Fruit fly (Drosophila melanogaster) whole organism, embryonic: ENCODE measurements around the gene PCNA2.

ENCODE experiments used
- Abd-B ChIP-seq: fragments of 200-800 bp; sonication (Bioruptor generic); optimal IDR thresholded peaks from 2 replicates; lab custom pipeline; 2018; ENCODE audit warnings: missing biosample characterization, mild to moderate bottlenecking, missing genetic modification characterization, moderate library complexity
- Antp ChIP-seq: fragments of 200-800 bp; sonication (Bioruptor generic); optimal IDR thresholded peaks from 3 replicates; lab custom pipeline; 2016; ENCODE audit warnings: missing biosample characterization, missing genetic modification characterization
- Atf3 ChIP-seq: fragments of 200-800 bp; sonication (Bioruptor generic); optimal IDR thresholded peaks from 3 replicates; lab custom pipeline; 2016; ENCODE audit warnings: missing biosample characterization, missing genetic modification characterization
- Awh ChIP-seq: fragments of 200-800 bp; sonication (Bioruptor generic); IDR thresholded peaks from 2 replicates; pipeline ENCODE4, ENCODE4 v1.3.6; 2022; ENCODE audit warnings: missing biosample characterization, missing genetic modification characterization
- CG10366 ChIP-seq: fragments of 200-800 bp; sonication (Bioruptor generic); IDR thresholded peaks from 2 replicates; pipeline ENCODE4 v1.3.6; 2022; ENCODE audit warnings: missing biosample characterization, missing genetic modification characterization
- CG12071 ChIP-seq: fragments of 200-800 bp; sonication (Bioruptor generic); optimal IDR thresholded peaks from 3 replicates; lab custom pipeline; 2018; ENCODE audit warnings: missing biosample characterization, mild to moderate bottlenecking, missing genetic modification characterization
- CG12236 ChIP-seq: fragments of 200-800 bp; sonication (Bioruptor generic); optimal IDR thresholded peaks from 2 replicates; lab custom pipeline; 2016; ENCODE audit warnings: missing biosample characterization, missing genetic modification characterization
- CG14014 ChIP-seq: fragments of 200-800 bp; sonication (Bioruptor generic); IDR thresholded peaks from 2 replicates; pipeline ENCODE4 v1.3.6; 2022; ENCODE audit warnings: missing biosample characterization, missing genetic modification characterization
- CG14860 ChIP-seq: fragments of 200-800 bp; sonication (Bioruptor generic); IDR thresholded peaks from 3 replicates; pipeline ENCODE4 v1.3.6; 2022; ENCODE audit warnings: missing biosample characterization, missing genetic modification characterization; ENCODE audit not compliant: partially characterized antibody
- CG15073 ChIP-seq: fragments of 200-800 bp; sonication (Bioruptor generic); optimal IDR thresholded peaks from 2 replicates; lab custom pipeline; 2016; ENCODE audit warnings: missing biosample characterization, missing genetic modification characterization
- CG16815 ChIP-seq: fragments of 200-800 bp; sonication (Bioruptor generic); optimal IDR thresholded peaks from 3 replicates; lab custom pipeline; 2017; ENCODE audit warnings: missing biosample characterization, mild to moderate bottlenecking, missing genetic modification characterization
- CG17385 ChIP-seq: fragments of 200-800 bp; sonication (Bioruptor generic); optimal IDR thresholded peaks from 3 replicates; lab custom pipeline; 2018; ENCODE audit warnings: missing biosample characterization, mild to moderate bottlenecking, missing genetic modification characterization
- CG17612 ChIP-seq: fragments of 200-800 bp; sonication (Bioruptor generic); IDR thresholded peaks from 2 replicates; pipeline ENCODE4 v1.3.6; 2022; ENCODE audit warnings: missing biosample characterization, missing genetic modification characterization
- CG18476 ChIP-seq: fragments of 200-800 bp; sonication (Bioruptor generic); optimal IDR thresholded peaks from 2 replicates; lab custom pipeline; 2016; ENCODE audit warnings: missing biosample characterization, mild to moderate bottlenecking, missing genetic modification characterization
- CG18764 ChIP-seq: fragments of 200-800 bp; sonication (Bioruptor generic); optimal IDR thresholded peaks from 3 replicates; lab custom pipeline; 2016; ENCODE audit warnings: missing biosample characterization, missing genetic modification characterization
- CG2889 ChIP-seq: fragments of 200-800 bp; sonication (Bioruptor generic); IDR thresholded peaks from 3 replicates; pipeline ENCODE4 v1.3.6; 2022; ENCODE audit warnings: missing biosample characterization, missing genetic modification characterization
- CG4820 ChIP-seq: fragments of 200-800 bp; sonication (Bioruptor generic); optimal IDR thresholded peaks from 3 replicates; lab custom pipeline; 2016; ENCODE audit warnings: missing biosample characterization, missing genetic modification characterization
- CG6175 ChIP-seq: fragments of 200-800 bp; sonication (Bioruptor generic); IDR thresholded peaks from 3 replicates; pipeline ENCODE4 v1.3.6; 2022; ENCODE audit warnings: missing biosample characterization, missing genetic modification characterization
- CG6654 ChIP-seq: fragments of 200-800 bp; sonication (Bioruptor generic); optimal IDR thresholded peaks from 2 replicates; lab custom pipeline; 2017; ENCODE audit warnings: missing biosample characterization, mild to moderate bottlenecking, missing genetic modification characterization
- CG6689 ChIP-seq: fragments of 200-800 bp; sonication (Bioruptor generic); IDR thresholded peaks from 2 replicates; pipeline ENCODE4 v1.3.6; 2022; ENCODE audit warnings: missing biosample characterization, missing genetic modification characterization
- CG6854 ChIP-seq: fragments of 200-800 bp; sonication (Bioruptor generic); optimal IDR thresholded peaks from 3 replicates; lab custom pipeline; 2017; ENCODE audit warnings: missing biosample characterization, mild to moderate bottlenecking, missing genetic modification characterization
- CG8359 ChIP-seq: fragments of 200-800 bp; sonication (Bioruptor generic); optimal IDR thresholded peaks from 2 replicates; lab custom pipeline; 2017; ENCODE audit warnings: missing biosample characterization, mild to moderate bottlenecking, missing genetic modification characterization, borderline replicate concordance
- CG9817 ChIP-seq: fragments of 200-800 bp; sonication (Bioruptor generic); optimal IDR thresholded peaks from 2 replicates; lab custom pipeline; 2018; ENCODE audit warnings: missing biosample characterization, mild to moderate bottlenecking, missing genetic modification characterization, moderate library complexity
- CG9876 ChIP-seq: fragments of 200-800 bp; sonication (Bioruptor generic); optimal IDR thresholded peaks from 2 replicates; lab custom pipeline; 2016; ENCODE audit warnings: missing biosample characterization, missing genetic modification characterization
- D19B ChIP-seq: fragments of 200-800 bp; sonication (Bioruptor generic); optimal IDR thresholded peaks from 2 replicates; lab custom pipeline; 2017; ENCODE audit warnings: missing biosample characterization, mild to moderate bottlenecking, missing genetic modification characterization
- Elba2 ChIP-seq: fragments of 200-800 bp; sonication (Bioruptor generic); optimal IDR thresholded peaks from 3 replicates; lab custom pipeline; 2016; ENCODE audit warnings: missing biosample characterization, missing genetic modification characterization
- H15 ChIP-seq: fragments of 200-800 bp; sonication (Bioruptor generic); IDR thresholded peaks from 3 replicates; pipeline ENCODE4 v1.3.6; 2022; ENCODE audit warnings: missing biosample characterization, missing genetic modification characterization
- HLH3B ChIP-seq: fragments of 200-800 bp; sonication (Bioruptor generic); IDR thresholded peaks from 2 replicates; pipeline ENCODE4 v1.3.6; 2022; ENCODE audit warnings: missing biosample characterization, missing genetic modification characterization
- HmgZ ChIP-seq: fragments of 200-800 bp; sonication (Bioruptor generic); optimal IDR thresholded peaks from 2 replicates; lab custom pipeline; 2018; ENCODE audit warnings: missing biosample characterization, mild to moderate bottlenecking, missing genetic modification characterization
- Jarid2 ChIP-seq: fragments of 200-800 bp; sonication (Bioruptor generic); optimal IDR thresholded peaks from 3 replicates; lab custom pipeline; 2017; ENCODE audit warnings: mild to moderate bottlenecking, missing biosample characterization, missing genetic modification reagents, missing genetic modification characterization
- MESR4 ChIP-seq: fragments of 200-800 bp; sonication (Bioruptor generic); optimal IDR thresholded peaks from 2 replicates; lab custom pipeline; 2018; ENCODE audit warnings: missing biosample characterization, mild to moderate bottlenecking, missing genetic modification characterization, moderate library complexity
- Max ChIP-seq: fragments of 200-800 bp; sonication (Bioruptor generic); optimal IDR thresholded peaks from 2 replicates; lab custom pipeline; 2016; ENCODE audit warnings: missing biosample characterization, mild to moderate bottlenecking, missing genetic modification characterization
- NK7.1 ChIP-seq: fragments of 200-800 bp; sonication (Bioruptor generic); optimal IDR thresholded peaks from 3 replicates; lab custom pipeline; 2016; ENCODE audit warnings: missing biosample characterization, missing genetic modification characterization
- Nf-YB ChIP-seq: fragments of 200-800 bp; sonication (Bioruptor generic); optimal IDR thresholded peaks from 3 replicates; lab custom pipeline; 2019; ENCODE audit warnings: missing biosample characterization, mild to moderate bottlenecking, missing genetic modification characterization, moderate library complexity
- Rx ChIP-seq: fragments of 200-800 bp; sonication (Bioruptor generic); IDR thresholded peaks from 2 replicates; pipeline ENCODE4 v1.3.6; 2022; ENCODE audit warnings: missing biosample characterization, missing genetic modification characterization
- Sox100B ChIP-seq: fragments of 200-800 bp; sonication (Bioruptor generic); optimal IDR thresholded peaks from 3 replicates; lab custom pipeline; 2018; ENCODE audit warnings: missing biosample characterization, mild to moderate bottlenecking, missing genetic modification characterization
- Sox102F ChIP-seq: fragments of 200-800 bp; sonication (Bioruptor generic); optimal IDR thresholded peaks from 2 replicates; lab custom pipeline; 2018; ENCODE audit warnings: missing biosample characterization, mild to moderate bottlenecking, missing genetic modification characterization, moderate library complexity
- cg ChIP-seq: fragments of 200-800 bp; sonication (Bioruptor generic); optimal IDR thresholded peaks from 3 replicates; lab custom pipeline; 2019; ENCODE audit warnings: missing biosample characterization, mild to moderate bottlenecking, missing genetic modification characterization, moderate library complexity
- dm ChIP-seq: fragments of 200-800 bp; sonication (Bioruptor generic); optimal IDR thresholded peaks from 3 replicates; lab custom pipeline; 2016; ENCODE audit warnings: missing biosample characterization, missing genetic modification characterization
- emc ChIP-seq: fragments of 200-800 bp; sonication (Bioruptor generic); optimal IDR thresholded peaks from 2 replicates; lab custom pipeline; 2016; ENCODE audit warnings: missing biosample characterization, missing genetic modification characterization
- ems ChIP-seq: fragments of 200-800 bp; sonication (Bioruptor generic); optimal IDR thresholded peaks from 3 replicates; lab custom pipeline; 2016; ENCODE audit warnings: missing biosample characterization, missing genetic modification characterization
- en ChIP-seq: fragments of 200-800 bp; sonication (Bioruptor generic); optimal IDR thresholded peaks from 2 replicates; lab custom pipeline; 2016; ENCODE audit warnings: missing biosample characterization, missing genetic modification characterization
- onecut ChIP-seq: fragments of 200-800 bp; sonication (Bioruptor generic); IDR thresholded peaks from 2 replicates; pipeline ENCODE4 v1.3.6; 2022; ENCODE audit warnings: missing biosample characterization, missing genetic modification characterization
- peb ChIP-seq: fragments of 200-800 bp; sonication (Bioruptor generic); IDR thresholded peaks from 2 replicates; pipeline ENCODE4 v1.3.6; 2022; ENCODE audit warnings: missing biosample characterization, missing genetic modification characterization
- pzg ChIP-seq: fragments of 200-800 bp; sonication (Bioruptor generic); optimal IDR thresholded peaks from 3 replicates; lab custom pipeline; 2018; ENCODE audit warnings: missing biosample characterization, mild to moderate bottlenecking, missing genetic modification characterization, moderate library complexity
- ranshi ChIP-seq: fragments of 200-800 bp; sonication (Bioruptor generic); IDR thresholded peaks from 2 replicates; pipeline ENCODE4 v1.3.6; 2022; ENCODE audit warnings: missing biosample characterization, missing genetic modification characterization
- sima ChIP-seq: fragments of 200-800 bp; sonication (Bioruptor generic); optimal IDR thresholded peaks from 2 replicates; lab custom pipeline; 2016; ENCODE audit warnings: missing biosample characterization, missing genetic modification characterization
- so ChIP-seq: fragments of 200-800 bp; sonication (Bioruptor generic); IDR thresholded peaks from 3 replicates; pipeline ENCODE4 v1.3.6; 2022; ENCODE audit warnings: missing biosample characterization, missing genetic modification characterization
- tll ChIP-seq, 2 experiments: fragments of 200-800 bp in 1 of 2; fragments of >200 bp in 1 of 2; sonication (Bioruptor generic) in 1 of 2; optimal IDR thresholded peaks; 2 replicates each; lab custom pipeline; 2017 to 2019; ENCODE audit warnings: missing biosample characterization in 2 of 2, missing genetic modification characterization in 2 of 2, mild to moderate bottlenecking in 1 of 2, moderate library complexity in 1 of 2
- trem ChIP-seq: fragments of 200-800 bp; optimal IDR thresholded peaks from 3 replicates; lab custom pipeline; 2019; ENCODE audit warnings: missing biosample characterization, mild to moderate bottlenecking, missing genetic modification characterization, moderate library complexity
- trh ChIP-seq: fragments of 200-800 bp; sonication (Bioruptor generic); optimal IDR thresholded peaks from 2 replicates; lab custom pipeline; 2016; ENCODE audit warnings: missing biosample characterization, missing genetic modification characterization

The PCNA2 gene

dm6 chr2L:19582185-19582584 lies 1.6 kb downstream of the PCNA2 start, which contains the start of gene Hakai (continued):
- TF ChIP-seq CG10366 (GFP tag; lab: Robert Waterston, UW) = peak; percentile 35; the same call in 1 of the 2 replicates
- peak; percentile 82 for TF ChIP-seq ranshi
- TF ChIP-seq CG6854 (GFP tag; lab: Kevin White, UChicago) = no peak
- TF ChIP-seq D19B (GFP tag; lab: Kevin White, UChicago) = no peak
- TF ChIP-seq trem (tag; lab: Kevin White, UChicago) = peak; percentile 70
- 0 out of 2 replicates have a peak, but pooled peaks have one; percentile 36 for TF ChIP-seq HLH3B (GFP tag; lab: Robert Waterston, UW)
- no peak for TF ChIP-seq CG6654 (GFP tag; lab: Kevin White, UChicago)
- peak; percentile 75 for TF ChIP-seq ems
- TF ChIP-seq CG16815 (GFP tag; lab: Kevin White, UChicago) = no peak
- TF ChIP-seq CG17385 = peak; percentile 28
- peak; percentile 24 for TF ChIP-seq CG18476 (GFP tag; lab: Kevin White, UChicago)
- TF ChIP-seq Jarid2 (GFP tag; lab: Kevin White, UChicago) = no peak
- TF ChIP-seq so = 0 out of 3 replicates have a peak, but pooled peaks have one; percentile 49
- no peak for TF ChIP-seq Sox100B
- TF ChIP-seq Atf3 = peak; percentile 47
- TF ChIP-seq Abd-B (GFP tag; lab: Kevin White, UChicago) = peak; percentile 31
- peak; percentile 45 for TF ChIP-seq CG18764 (GFP tag; lab: Kevin White, UChicago)
- peak; percentile 22 for TF ChIP-seq sima (GFP tag; lab: Kevin White, UChicago)
- TF ChIP-seq MESR4 (GFP tag; lab: Kevin White, UChicago) = peak; percentile 85
- no peak for TF ChIP-seq CG12236 (GFP tag; lab: Kevin White, UChicago)
- TF ChIP-seq CG14014 = peak; percentile 61; the same call in 1 of the 2 replicates
- TF ChIP-seq en = peak; percentile 12
- TF ChIP-seq NK7.1 (GFP tag; lab: Kevin White, UChicago) = peak; percentile 62
- peak; percentile 50 for TF ChIP-seq CG9876 (GFP tag; lab: Kevin White, UChicago)
- peak; percentile 46 for TF ChIP-seq Max (GFP tag; lab: Kevin White, UChicago)
- TF ChIP-seq Antp (GFP tag; lab: Kevin White, UChicago) = peak; percentile 82
- TF ChIP-seq H15 (GFP tag; lab: Robert Waterston, UW) = no peak; the same call in 2 of the 3 replicates
- peak; percentile 20 for TF ChIP-seq CG4820
- peak; percentile 62 for TF ChIP-seq dm (GFP tag; lab: Kevin White, UChicago)
- TF ChIP-seq HmgZ (tag; lab: Kevin White, UChicago) = peak; percentile 57
- peak; percentile 41 for TF ChIP-seq CG9817
- no peak for TF ChIP-seq CG8359
- TF ChIP-seq cg (GFP tag; lab: Kevin White, UChicago) = no peak
- 0 out of 3 replicates have a peak, but pooled peaks have one; percentile 50 for TF ChIP-seq CG6175 (GFP tag; lab: Robert Waterston, UW)
- peak; percentile 32 for TF ChIP-seq Rx (GFP tag; lab: Robert Waterston, UW)
- peak; percentile 52 for TF ChIP-seq CG6689 (GFP tag; lab: Robert Waterston, UW)
- 0 out of 3 replicates have a peak, but pooled peaks have one; percentile 48 for TF ChIP-seq CG2889 (GFP tag; lab: Robert Waterston, UW)
- TF ChIP-seq onecut (GFP tag; lab: Robert Waterston, UW) = peak; percentile 41; the same call in 1 of the 2 replicates
- TF ChIP-seq trh (GFP tag; lab: Kevin White, UChicago) = no peak
- no peak for TF ChIP-seq CG12071 (GFP tag; lab: Kevin White, UChicago)
- TF ChIP-seq CG17612 (GFP tag; lab: Robert Waterston, UW) = no peak
- no peak for TF ChIP-seq tll (GFP tag; optimal IDR thresholded peaks at IDR 0.05; lab: Kevin White, UChicago)
- TF ChIP-seq Elba2 (GFP tag; lab: Kevin White, UChicago) = peak; percentile 1
- peak; percentile 35 for TF ChIP-seq emc (GFP tag; lab: Kevin White, UChicago)
- TF ChIP-seq Sox102F (GFP tag; lab: Kevin White, UChicago) = peak; percentile 27
- no peak for TF ChIP-seq Awh
- no peak for TF ChIP-seq CG15073
- TF ChIP-seq peb = peak; percentile 51
- 0 out of 3 replicates have a peak, but pooled peaks have one; percentile 28 for TF ChIP-seq CG14860 (GFP tag; lab: Robert Waterston, UW)
- no peak for TF ChIP-seq Nf-YB (GFP tag; lab: Kevin White, UChicago)
- TF ChIP-seq pzg (GFP tag; lab: Kevin White, UChicago) = peak; percentile 81
